Worm (Caenorhabditis elegans) whole organism, young adult: ENCODE results near the gene vha-1.

Source experiments
- C06A6.2 ChIP-seq: fragments of 200-800 bp; sonication (Bioruptor generic); conservative IDR thresholded peaks from 2 replicates; pipeline ENCODE4 v1.3.6; 2022; ENCODE audit warnings: missing genetic modification characterization, missing compliant biosample characterization
- F52B5.7 ChIP-seq: sonication (generic microtip); optimal IDR thresholded peaks from 2 replicates; lab custom pipeline; 2016; ENCODE audit warnings: mild to moderate bottlenecking, missing genetic modification characterization, missing compliant biosample characterization
- ama-1 ChIP-seq, 3 experiments: fragments of 150-350 bp in 1 of 3; sonication (generic microtip) in 2 of 3; optimal IDR thresholded peaks; 2 replicates each; lab custom pipeline; 2014 to 2018; ENCODE audit warnings: missing biosample characterization in 2 of 3, missing genetic modification characterization in 2 of 3, missing genetic modification reagents in 2 of 3
- aptf-3 ChIP-seq: fragments of 200-800 bp; sonication (Bioruptor generic); IDR thresholded peaks from 2 replicates; pipeline ENCODE4 v1.3.6; 2022; ENCODE audit warnings: missing genetic modification characterization, missing compliant biosample characterization
- ceh-27 ChIP-seq: fragments of 200-800 bp; sonication (Bioruptor generic); optimal IDR thresholded peaks from 2 replicates; lab custom pipeline; 2018; ENCODE audit warnings: mild to moderate bottlenecking, missing genetic modification characterization, moderate library complexity, missing compliant biosample characterization
- hmg-20 ChIP-seq: fragments of 200-800 bp; sonication (Bioruptor generic); IDR thresholded peaks from 2 replicates; pipeline ENCODE4 v1.3.6; 2022; ENCODE audit warnings: missing genetic modification reagents, missing genetic modification characterization, missing compliant biosample characterization
- let-607 ChIP-seq, 2 experiments: fragments of 200-800 bp in 1 of 2; sonication (Bioruptor generic) in 1 of 2; sonication (generic microtip) in 1 of 2; optimal IDR thresholded peaks; 2 replicates each; lab custom pipeline; 2016 to 2018; ENCODE audit warnings: mild to moderate bottlenecking in 2 of 2, missing compliant biosample characterization in 2 of 2, missing genetic modification characterization in 2 of 2, moderate library complexity in 2 of 2, missing genotype in 1 of 2
- lir-1 ChIP-seq: fragments of 200-800 bp; sonication (Bioruptor generic); conservative IDR thresholded peaks from 2 replicates; pipeline ENCODE4 v1.3.6; 2022; ENCODE audit warnings: missing genetic modification reagents, missing genetic modification characterization, missing compliant biosample characterization
- madf-8 ChIP-seq: fragments of 200-800 bp; sonication (Bioruptor generic); conservative IDR thresholded peaks from 2 replicates; pipeline ENCODE4 v1.3.6; 2022; ENCODE audit warnings: missing genetic modification reagents, missing genetic modification characterization, missing compliant biosample characterization
- nfya-2 ChIP-seq: fragments of 200-800 bp; sonication (Bioruptor generic); IDR thresholded peaks from 2 replicates; pipeline ENCODE4 v1.3.6; 2022; ENCODE audit warnings: missing genetic modification reagents, missing genetic modification characterization, missing compliant biosample characterization
- tbp1 ChIP-seq: fragments of 200-800 bp; sonication (Bioruptor generic); optimal IDR thresholded peaks from 2 replicates; lab custom pipeline; 2018; ENCODE audit warnings: mild to moderate bottlenecking, missing genetic modification characterization, missing compliant biosample characterization
- ztf-6 ChIP-seq: fragments of 200-800 bp; sonication (Bioruptor generic); IDR thresholded peaks from 2 replicates; pipeline ENCODE4 v1.3.6; 2022; ENCODE audit warnings: missing genetic modification reagents, missing genetic modification characterization, missing compliant biosample characterization

DNA sequence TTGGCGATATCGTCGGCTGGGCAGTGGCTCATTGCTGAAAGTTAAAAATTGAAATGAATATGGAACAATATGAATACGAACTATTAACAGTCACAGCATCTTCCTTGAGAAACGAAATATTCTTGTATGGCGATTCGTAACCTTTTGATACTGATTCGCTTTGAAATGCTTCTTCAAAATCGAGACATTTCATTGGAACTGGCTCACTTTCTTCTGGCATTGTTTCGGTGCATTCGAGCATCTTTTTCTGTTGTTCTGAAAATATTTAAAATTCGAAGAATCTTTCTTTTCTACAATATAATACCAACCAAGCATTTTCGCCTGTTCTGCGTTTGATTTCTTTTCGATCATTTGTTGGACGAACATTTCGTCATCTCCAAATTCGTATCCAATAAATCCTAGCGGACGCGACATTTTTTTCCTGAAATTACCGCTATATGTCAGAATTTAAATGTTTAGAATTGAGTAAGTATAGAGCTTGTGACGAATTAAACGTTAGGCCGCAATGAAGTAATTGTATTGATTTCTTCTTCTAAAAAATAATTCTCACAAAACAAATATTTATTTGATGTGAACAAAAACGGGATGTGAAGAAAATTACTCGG lies 43.4 kb downstream of the vha-1 start, which contains the start of gene lin-52:
- TF ChIP-seq nfya-2 (GFP tag; lab: Robert Waterston, UW), result no peak
- TF ChIP-seq F52B5.7 (tag; lab: Kevin White, UChicago), result no peak
- TF ChIP-seq ama-1 (optimal IDR thresholded peaks at IDR 0.05; lab: Kevin White, UChicago), result peak; percentile 79
- TF ChIP-seq ama-1 (GFP tag; optimal IDR thresholded peaks at IDR 0.05; lab: Kevin White, UChicago), result peak in 1 of 2 experiments; percentile 8
- no peak for TF ChIP-seq ceh-27 (GFP tag; lab: Kevin White, UChicago)
- TF ChIP-seq ztf-6, result no peak
- TF ChIP-seq aptf-3 (GFP tag; lab: Robert Waterston, UW), result no peak
- no peak for TF ChIP-seq hmg-20
- no peak for TF ChIP-seq madf-8 (GFP tag; lab: Robert Waterston, UW)
- TF ChIP-seq tbp1, result peak; percentile 11
- TF ChIP-seq C06A6.2 (GFP tag; lab: Robert Waterston, UW), result no peak
- no peak for TF ChIP-seq lir-1
- peak in 1 of 2 experiments; percentile 11 for TF ChIP-seq let-607 (tag; optimal IDR thresholded peaks at IDR 0.05; lab: Kevin White, UChicago)
